Worm (Caenorhabditis elegans): ENCODE measurements around the gene T25B2.2.

DNA sequence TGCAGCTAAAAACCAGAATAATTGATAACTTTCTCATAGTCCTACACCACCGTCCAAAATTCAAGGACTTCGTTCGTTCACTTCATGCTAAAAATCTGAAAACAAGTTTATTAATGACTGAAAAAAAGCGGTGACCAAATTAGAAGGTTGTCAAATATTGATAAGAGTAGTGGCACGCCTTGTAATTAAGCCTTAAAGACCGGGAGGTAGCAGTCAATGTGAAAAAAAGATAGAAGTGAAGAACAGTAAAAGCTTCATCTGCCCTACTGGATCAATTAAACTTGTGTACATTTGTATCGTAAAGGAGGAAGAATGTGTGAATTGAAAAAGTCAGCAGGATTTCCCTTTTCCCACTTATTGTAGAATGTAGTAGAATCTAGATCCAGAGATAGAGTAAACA, 19.0 kb upstream of the T25B2.2 start, which contains the start of gene tag-275:
- TF ChIP-seq daf-12 (tag; optimal IDR thresholded peaks at IDR 0.05) (no peak), zfp-3 (GFP tag; conservative IDR thresholded peaks at IDR 0.05) (no peak), ceh-20 (GFP tag; IDR thresholded peaks at IDR 0.05) (no peak), fos-1 (tag; optimal IDR thresholded peaks at IDR 0.05) (no peak), rbr-2 (tag; optimal IDR thresholded peaks at IDR 0.05) (no peak), ama-1 (optimal IDR thresholded peaks at IDR 0.05) (no peak)
